Worm (Caenorhabditis elegans) whole organism, late embryonic: ENCODE results near the gene him-14.
A peak's percentile ranks its signal among the peaks of the same experiment; 100 is the strongest.

Source experiments
- C38D4.7 ChIP-seq: fragments of 200-800 bp; sonication (Bioruptor generic); optimal IDR thresholded peaks from 2 replicates; lab custom pipeline; 2018; ENCODE audit warnings: mild to moderate bottlenecking, missing genetic modification characterization, moderate library complexity, missing compliant biosample characterization
- K02D7.2 ChIP-seq: sonication (generic microtip); optimal IDR thresholded peaks from 2 replicates; lab custom pipeline; 2017; ENCODE audit warnings: mild to moderate bottlenecking, missing genetic modification characterization, missing compliant biosample characterization
- ahr-1 ChIP-seq: sonication (generic microtip); optimal IDR thresholded peaks from 2 replicates; lab custom pipeline; 2016; ENCODE audit warnings: missing genetic modification characterization, missing compliant biosample characterization
- ceh-14 ChIP-seq: sonication (generic microtip); optimal IDR thresholded peaks from 2 replicates; lab custom pipeline; 2016; ENCODE audit warnings: missing genotype, missing genetic modification characterization, missing compliant biosample characterization
- ceh-2 ChIP-seq: sonication (generic microtip); optimal IDR thresholded peaks from 2 replicates; lab custom pipeline; 2016; ENCODE audit warnings: missing genotype, missing genetic modification characterization, missing compliant biosample characterization
- ceh-22 ChIP-seq: sonication (generic microtip); optimal IDR thresholded peaks from 2 replicates; lab custom pipeline; 2017; ENCODE audit warnings: missing biosample characterization, missing genetic modification characterization
- ceh-45 ChIP-seq: fragments of 200-800 bp; sonication (Bioruptor generic); IDR thresholded peaks from 2 replicates; pipeline ENCODE4 v1.3.6; 2022; ENCODE audit warnings: missing genetic modification reagents, missing genetic modification characterization, missing compliant biosample characterization
- ceh-6 ChIP-seq: fragments of 200-800 bp; sonication (Bioruptor generic); optimal IDR thresholded peaks from 2 replicates; lab custom pipeline; 2018; ENCODE audit warnings: mild to moderate bottlenecking, missing genetic modification characterization, missing compliant biosample characterization
- ceh-9 ChIP-seq: sonication (generic microtip); optimal IDR thresholded peaks from 2 replicates; lab custom pipeline; 2016; ENCODE audit warnings: mild to moderate bottlenecking, missing genetic modification characterization, inconsistent platforms, missing compliant biosample characterization
- dmd-4 ChIP-seq: sonication (generic microtip); optimal IDR thresholded peaks from 2 replicates; lab custom pipeline; 2016; ENCODE audit warnings: borderline replicate concordance, missing genetic modification characterization, missing compliant biosample characterization
- elt-2 ChIP-seq: sonication (generic microtip); optimal IDR thresholded peaks from 2 replicates; lab custom pipeline; 2016; ENCODE audit warnings: missing genetic modification reagents, missing genetic modification characterization, missing compliant biosample characterization
- ets-4 ChIP-seq: sonication (generic microtip); optimal IDR thresholded peaks from 2 replicates; lab custom pipeline; 2016; ENCODE audit warnings: missing genetic modification characterization, missing compliant biosample characterization
- fax-1 ChIP-seq: sonication (generic microtip); optimal IDR thresholded peaks from 2 replicates; lab custom pipeline; 2016; ENCODE audit warnings: missing genotype, missing genetic modification characterization, missing compliant biosample characterization
- gmeb-2 ChIP-seq: sonication (generic microtip); optimal IDR thresholded peaks from 2 replicates; lab custom pipeline; 2016; ENCODE audit warnings: missing genetic modification characterization, inconsistent platforms, missing compliant biosample characterization
- hlh-6 ChIP-seq: sonication (generic microtip); optimal IDR thresholded peaks from 2 replicates; lab custom pipeline; 2016; ENCODE audit warnings: missing genotype, missing genetic modification characterization, missing compliant biosample characterization
- lim-6 ChIP-seq: sonication (generic microtip); optimal IDR thresholded peaks from 2 replicates; lab custom pipeline; 2016; ENCODE audit warnings: missing genetic modification characterization, missing compliant biosample characterization
- lin-11 ChIP-seq: fragments of 200-800 bp; sonication (Bioruptor generic); optimal IDR thresholded peaks from 2 replicates; lab custom pipeline; 2018; ENCODE audit warnings: mild to moderate bottlenecking, missing genetic modification characterization, missing compliant biosample characterization
- nfya-1 ChIP-seq: sonication (generic microtip); optimal IDR thresholded peaks from 2 replicates; lab custom pipeline; 2017; ENCODE audit warnings: missing genetic modification characterization, mild to moderate bottlenecking, missing compliant biosample characterization, antibody characterized with exemption, moderate library complexity
- npax-4 ChIP-seq: sonication (generic microtip); optimal IDR thresholded peaks from 2 replicates; lab custom pipeline; 2016; ENCODE audit warnings: missing genetic modification characterization, missing compliant biosample characterization
- odd-2 ChIP-seq: sonication (generic microtip); optimal IDR thresholded peaks from 2 replicates; lab custom pipeline; 2017; ENCODE audit warnings: antibody characterized with exemption, mild to moderate bottlenecking, missing genetic modification characterization, missing compliant biosample characterization
- pax-1 ChIP-seq: fragments of 150-350 bp; optimal IDR thresholded peaks from 2 replicates; lab custom pipeline; 2014; ENCODE audit warnings: missing biosample characterization, missing genetic modification characterization
- pha-4 ChIP-seq: fragments of 150-350 bp; optimal IDR thresholded peaks from 2 replicates; lab custom pipeline; 2018; ENCODE audit warnings: missing biosample characterization, missing genetic modification reagents, missing genetic modification characterization
- pqm-1 ChIP-seq: sonication (generic microtip); optimal IDR thresholded peaks from 2 replicates; lab custom pipeline; 2016; ENCODE audit warnings: missing genetic modification characterization, missing compliant biosample characterization
- sox-4 ChIP-seq: sonication (generic microtip); optimal IDR thresholded peaks from 2 replicates; lab custom pipeline; 2017; ENCODE audit warnings: mild to moderate bottlenecking, missing genetic modification characterization, inconsistent platforms, missing compliant biosample characterization
- tbx-7 ChIP-seq: sonication (generic microtip); optimal IDR thresholded peaks from 2 replicates; lab custom pipeline; 2016; ENCODE audit warnings: missing genotype, missing genetic modification characterization, missing compliant biosample characterization
- ttx-3 ChIP-seq: sonication (generic microtip); optimal IDR thresholded peaks from 2 replicates; lab custom pipeline; 2016; ENCODE audit warnings: missing genetic modification reagents, missing genetic modification characterization, missing compliant biosample characterization
- unc-3 ChIP-seq, 2 experiments: fragments of 200-800 bp in 1 of 2; sonication (Bioruptor generic) in 1 of 2; sonication (generic microtip) in 1 of 2; conservative IDR thresholded peaks in 1 of 2; optimal IDR thresholded peaks in 1 of 2; 2 replicates each; pipeline versions ENCODE4 v1.3.6 to Lab custom; 2016 to 2022; ENCODE audit warnings: missing compliant biosample characterization in 2 of 2, missing genetic modification characterization in 2 of 2, missing genetic modification reagents in 1 of 2
- unc-55 ChIP-seq: sonication (generic microtip); optimal IDR thresholded peaks from 2 replicates; lab custom pipeline; 2017; ENCODE audit warnings: missing biosample characterization, missing genetic modification reagents, missing genetic modification characterization

him-14 gene

DNA sequence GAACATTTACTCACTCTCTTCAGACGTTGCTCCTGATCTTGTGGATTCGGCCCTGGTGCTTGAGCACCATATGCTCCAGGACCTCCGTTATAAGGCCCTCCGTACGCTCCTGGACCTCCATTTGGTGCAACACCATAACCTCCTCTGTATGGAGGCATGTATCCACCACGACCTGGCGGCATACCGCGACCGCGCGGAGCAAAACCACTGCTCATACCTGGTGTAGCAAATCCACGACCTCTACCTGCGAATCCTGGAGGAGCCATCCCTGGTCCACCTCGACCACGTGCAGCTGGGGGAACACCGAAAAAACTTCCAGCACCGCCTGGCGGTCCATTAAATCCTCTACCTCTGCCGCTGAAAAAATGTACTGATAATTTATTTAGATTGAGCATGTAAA is 20.3 kb downstream of the him-14 start:
- TF ChIP-seq C38D4.7 (GFP tag; lab: Kevin White, UChicago): no peak

DNA sequence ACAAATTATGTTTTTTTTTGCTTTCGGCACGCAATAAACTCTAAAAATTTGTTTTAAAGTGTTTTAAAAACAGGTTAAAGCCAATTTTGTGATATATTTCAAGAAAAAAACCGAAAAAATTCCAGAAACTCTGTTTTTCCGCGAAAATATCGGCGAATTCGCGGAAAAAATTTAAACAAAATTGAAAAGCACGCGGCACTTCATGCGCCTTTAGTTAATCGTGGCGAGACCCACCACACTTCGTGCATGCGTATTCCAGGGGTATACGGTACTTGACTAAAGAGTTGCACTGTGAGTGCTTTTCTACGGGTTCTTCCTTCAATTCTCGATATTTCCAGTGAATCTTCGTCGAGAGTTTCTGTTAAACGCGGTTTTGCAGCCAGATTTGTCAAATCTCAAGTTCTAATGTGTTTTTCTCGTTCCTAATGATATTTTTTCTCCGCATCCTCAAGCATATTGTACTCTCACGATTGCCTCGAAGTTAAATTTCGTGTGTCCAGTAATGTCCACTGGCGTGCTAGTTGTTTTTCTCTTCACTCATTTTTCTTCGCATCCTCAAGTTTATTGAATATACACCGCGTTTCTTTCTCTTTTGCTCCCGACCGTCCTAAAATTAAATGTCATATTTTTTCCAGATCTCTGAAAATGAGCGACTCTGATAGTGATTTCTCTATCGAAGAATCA is 32.0 kb downstream of the him-14 start, which contains the start of gene cin-4:
Gene cin-4, plus strand, starts transcription at position 634 of the 684 bp plus-strand sequence.
- TF ChIP-seq ceh-6 (GFP tag; lab: Kevin White, UChicago) (no peak), ttx-3 (tag; lab: Kevin White, UChicago) (no peak), hlh-6 (tag; lab: Kevin White, UChicago) (no peak), odd-2 (tag; lab: Kevin White, UChicago) (no peak), tbx-7 (no peak), ets-4 (tag; lab: Kevin White, UChicago) (no peak), gmeb-2 (tag; lab: Kevin White, UChicago) (no peak), pha-4 (no peak), fax-1 (tag; lab: Kevin White, UChicago) (no peak), ceh-45 (no peak), lim-6 (tag; lab: Kevin White, UChicago) (no peak), pax-1 (tag; lab: Kevin White, UChicago) (no peak), ceh-2 (tag; lab: Kevin White, UChicago) (no peak), K02D7.2 (tag; lab: Kevin White, UChicago) (no peak), lin-11 (no peak), ceh-22 (tag; lab: Kevin White, UChicago) (no peak)

DNA sequence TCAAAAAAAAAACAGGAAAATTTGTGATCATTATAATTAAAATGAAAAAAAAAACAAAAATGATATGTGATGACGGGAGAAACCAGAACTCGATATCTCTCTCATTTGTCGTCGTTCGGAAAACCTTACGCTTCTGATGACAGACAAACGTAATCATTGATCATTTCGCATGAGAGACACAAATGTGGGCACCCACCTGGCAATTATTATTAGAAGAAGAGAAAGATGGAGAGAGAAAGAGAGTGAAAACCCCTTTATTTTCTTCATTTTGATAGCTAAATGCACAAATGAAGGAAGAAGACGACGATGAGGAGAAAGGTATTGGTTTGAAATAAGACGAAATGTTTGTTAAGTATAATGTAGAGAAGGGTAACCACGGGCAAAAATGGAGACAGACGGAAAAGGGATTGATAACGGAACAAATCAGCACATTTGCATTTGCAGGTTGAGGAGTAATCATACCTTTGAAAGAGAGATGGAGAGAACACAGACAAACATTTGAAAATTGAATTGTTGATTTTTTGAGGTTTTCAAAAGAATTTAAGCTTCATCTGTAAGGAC is 38.5 kb downstream of the him-14 start:
- peak; percentile 2 for TF ChIP-seq elt-2 (tag; lab: Kevin White, UChicago)
- TF ChIP-seq nfya-1 (tag; lab: Kevin White, UChicago): peak; percentile 12
- no peak for TF ChIP-seq ceh-45
- TF ChIP-seq ceh-14 (tag; lab: Kevin White, UChicago): peak; percentile 11

DNA sequence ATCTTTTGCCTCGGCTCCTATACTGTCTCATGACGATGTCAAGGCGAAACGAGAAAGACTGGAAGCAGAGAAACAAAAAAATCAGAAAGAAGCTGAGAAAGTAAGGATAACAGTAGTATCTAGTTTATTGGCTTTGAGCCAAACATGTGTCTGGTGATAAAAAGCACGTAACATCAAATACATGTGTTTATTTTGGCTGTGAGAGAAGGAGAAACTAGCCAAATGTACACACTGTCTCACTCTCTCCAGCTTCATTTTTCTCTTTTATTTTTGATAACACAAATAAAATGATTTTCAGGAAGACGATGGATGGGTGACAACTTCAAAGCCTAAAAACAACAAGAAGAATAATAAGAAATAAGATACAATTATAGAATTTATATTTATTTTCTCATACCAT is 40.2 kb downstream of the him-14 start:
- TF ChIP-seq tbx-7: no peak
- no peak for TF ChIP-seq unc-3 (GFP tag; conservative IDR thresholded peaks at IDR 0.05; lab: Robert Waterston, UW)
- TF ChIP-seq unc-3 (tag; optimal IDR thresholded peaks at IDR 0.05; lab: Kevin White, UChicago): no peak
- no peak for TF ChIP-seq ahr-1
- TF ChIP-seq ceh-9 (tag; lab: Kevin White, UChicago): no peak
- no peak for TF ChIP-seq sox-4
- no peak for TF ChIP-seq pqm-1
- no peak for TF ChIP-seq ceh-45
- no peak for TF ChIP-seq pha-4
- TF ChIP-seq npax-4 (tag; lab: Kevin White, UChicago): no peak

DNA sequence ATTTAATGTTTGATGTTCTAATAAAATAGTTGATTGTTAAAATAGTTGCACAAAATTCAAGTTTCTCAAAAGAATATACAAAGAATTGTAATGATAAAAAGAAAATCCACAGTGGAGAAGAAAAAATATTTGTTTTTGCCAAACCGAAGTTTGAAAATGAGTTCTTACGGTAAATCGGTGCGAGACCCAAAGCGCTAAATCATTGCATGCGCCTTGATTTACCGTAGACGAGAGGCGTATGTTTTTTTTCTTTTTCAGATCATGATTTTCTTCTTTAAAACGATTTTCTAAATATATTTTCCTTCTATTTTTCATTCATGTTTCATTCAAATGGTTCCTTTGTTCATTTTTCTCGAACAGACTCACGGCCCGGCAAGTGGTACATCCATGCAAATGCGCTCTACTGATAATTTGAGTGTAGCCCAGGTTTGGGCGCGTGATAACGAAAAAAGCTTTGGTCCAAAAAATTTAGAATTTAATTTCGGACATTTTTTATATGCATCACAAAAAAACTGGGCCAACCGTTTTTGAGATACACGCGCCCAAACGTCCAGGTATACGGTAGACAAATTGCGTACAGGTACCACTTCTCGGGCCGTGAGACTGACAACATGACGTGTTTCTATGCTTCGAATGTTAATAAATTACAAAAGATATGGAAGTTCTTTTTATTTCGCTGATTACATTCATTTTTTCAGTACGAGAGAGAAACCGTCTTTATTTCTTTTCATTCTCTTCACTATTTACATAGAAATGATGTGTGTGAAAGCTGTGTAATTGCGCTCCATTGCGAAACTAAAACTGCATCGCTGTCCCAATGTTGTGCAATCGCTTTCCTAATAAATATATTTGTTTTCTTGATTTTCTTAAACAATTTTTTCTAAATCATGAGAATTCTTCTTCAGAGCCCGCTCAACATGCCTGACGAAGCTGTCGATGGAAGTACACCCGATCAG is 44.6 kb downstream of the him-14 start, which contains the start of gene znf-598:
Gene znf-598, plus strand, starts transcription at position 906 of the 956 bp plus-strand sequence.
- TF ChIP-seq npax-4 (tag; lab: Kevin White, UChicago): no peak
- no peak for TF ChIP-seq unc-3 (GFP tag; conservative IDR thresholded peaks at IDR 0.05; lab: Robert Waterston, UW)
- peak; percentile 16 for TF ChIP-seq unc-3 (tag; optimal IDR thresholded peaks at IDR 0.05; lab: Kevin White, UChicago)
- no peak for TF ChIP-seq dmd-4 (tag; lab: Kevin White, UChicago)
- TF ChIP-seq nfya-1 (tag; lab: Kevin White, UChicago): peak; percentile 10
- TF ChIP-seq unc-55 (GFP tag; lab: Kevin White, UChicago): no peak
- TF ChIP-seq ceh-45: no peak
